Fruit fly (Drosophila melanogaster) Kc167 (cell line): ENCODE data around the gene CG13465.

Source experiments
- Myc ChIP-seq: fragments of >200 bp; optimal IDR thresholded peaks from 2 replicates; lab custom pipeline; 2017; ENCODE audit warnings: missing external identifiers
- Sin3A ChIP-seq: fragments of >200 bp; optimal IDR thresholded peaks from 2 replicates; lab custom pipeline; 2018; ENCODE audit warnings: missing external identifiers
- insv ChIP-seq: fragments of >200 bp; optimal IDR thresholded peaks from 3 replicates; lab custom pipeline; 2018; ENCODE audit warnings: missing external identifiers

- no peak for TF ChIP-seq Sin3A (lab: Kevin White, UChicago)
- TF ChIP-seq insv, result no peak
- no peak for TF ChIP-seq Myc (lab: Kevin White, UChicago)
Observed at dm6 chr3L:14942769-14943168, 1.4 kb downstream of the CG13465 start.
